Worm (Caenorhabditis elegans) whole organism, late embryonic: ENCODE results near the gene F08C6.5.

Experiments
- F13H6.1 ChIP-seq: sonication (generic microtip); optimal IDR thresholded peaks from 2 replicates; lab custom pipeline; 2016; ENCODE audit warnings: missing genetic modification characterization, missing compliant biosample characterization
- K02D7.2 ChIP-seq: sonication (generic microtip); optimal IDR thresholded peaks from 2 replicates; lab custom pipeline; 2017; ENCODE audit warnings: mild to moderate bottlenecking, missing genetic modification characterization, missing compliant biosample characterization
- K09A11.1 ChIP-seq: sonication (generic microtip); optimal IDR thresholded peaks from 2 replicates; lab custom pipeline; 2017; ENCODE audit warnings: antibody characterized with exemption, mild to moderate bottlenecking, missing genetic modification characterization, missing compliant biosample characterization; ENCODE audit not compliant: insufficient read depth
- Y22D7AL.16 ChIP-seq: sonication (generic microtip); optimal IDR thresholded peaks from 2 replicates; lab custom pipeline; 2016; ENCODE audit warnings: missing genetic modification characterization, missing compliant biosample characterization
- ahr-1 ChIP-seq: sonication (generic microtip); optimal IDR thresholded peaks from 2 replicates; lab custom pipeline; 2016; ENCODE audit warnings: missing genetic modification characterization, missing compliant biosample characterization
- ama-1 ChIP-seq: fragments of 150-350 bp; optimal IDR thresholded peaks from 2 replicates; lab custom pipeline; 2014
- ceh-14 ChIP-seq: sonication (generic microtip); optimal IDR thresholded peaks from 2 replicates; lab custom pipeline; 2016; ENCODE audit warnings: missing genotype, missing genetic modification characterization, missing compliant biosample characterization
- ceh-18 ChIP-seq: sonication (generic microtip); optimal IDR thresholded peaks from 2 replicates; lab custom pipeline; 2016; ENCODE audit warnings: missing genetic modification characterization, missing compliant biosample characterization
- ceh-19 ChIP-seq: fragments of 200-800 bp; sonication (Bioruptor generic); optimal IDR thresholded peaks from 2 replicates; lab custom pipeline; 2018; ENCODE audit warnings: mild to moderate bottlenecking, missing genetic modification characterization, missing compliant biosample characterization
- ceh-22 ChIP-seq: sonication (generic microtip); optimal IDR thresholded peaks from 2 replicates; lab custom pipeline; 2017; ENCODE audit warnings: missing biosample characterization, missing genetic modification characterization
- ceh-31 ChIP-seq: sonication (generic microtip); optimal IDR thresholded peaks from 2 replicates; lab custom pipeline; 2016; ENCODE audit warnings: missing genetic modification characterization, missing compliant biosample characterization
- ceh-34 ChIP-seq: sonication (generic microtip); optimal IDR thresholded peaks from 2 replicates; lab custom pipeline; 2016; ENCODE audit warnings: mild to moderate bottlenecking, missing genetic modification characterization, missing compliant biosample characterization
- ceh-48 ChIP-seq: sonication (generic microtip); optimal IDR thresholded peaks from 2 replicates; lab custom pipeline; 2016; ENCODE audit warnings: missing genetic modification characterization, inconsistent platforms, missing compliant biosample characterization
- ceh-6 ChIP-seq: fragments of 200-800 bp; sonication (Bioruptor generic); optimal IDR thresholded peaks from 2 replicates; lab custom pipeline; 2018; ENCODE audit warnings: mild to moderate bottlenecking, missing genetic modification characterization, missing compliant biosample characterization
- ceh-9 ChIP-seq: sonication (generic microtip); optimal IDR thresholded peaks from 2 replicates; lab custom pipeline; 2016; ENCODE audit warnings: mild to moderate bottlenecking, missing genetic modification characterization, inconsistent platforms, missing compliant biosample characterization
- che-1 ChIP-seq: sonication (generic microtip); optimal IDR thresholded peaks from 2 replicates; lab custom pipeline; 2016; ENCODE audit warnings: mild to moderate bottlenecking, missing genetic modification characterization, missing compliant biosample characterization
- elt-2 ChIP-seq: sonication (generic microtip); optimal IDR thresholded peaks from 2 replicates; lab custom pipeline; 2016; ENCODE audit warnings: missing genetic modification reagents, missing genetic modification characterization, missing compliant biosample characterization
- elt-4 ChIP-seq: sonication (generic microtip); optimal IDR thresholded peaks from 2 replicates; lab custom pipeline; 2016; ENCODE audit warnings: missing genetic modification characterization, missing compliant biosample characterization
- eyg-1 ChIP-seq: sonication (generic microtip); optimal IDR thresholded peaks from 2 replicates; lab custom pipeline; 2016; ENCODE audit warnings: missing genotype, missing genetic modification characterization, missing compliant biosample characterization
- fkh-10 ChIP-seq: fragments of 150-350 bp; optimal IDR thresholded peaks from 2 replicates; lab custom pipeline; 2014; ENCODE audit warnings: missing biosample characterization, missing genetic modification reagents, missing genetic modification characterization
- hlh-13 ChIP-seq: fragments of 200-800 bp; sonication (Bioruptor generic); optimal IDR thresholded peaks from 2 replicates; lab custom pipeline; 2018; ENCODE audit warnings: mild to moderate bottlenecking, missing genetic modification characterization, missing compliant biosample characterization
- hlh-15 ChIP-seq: sonication (generic microtip); optimal IDR thresholded peaks from 2 replicates; lab custom pipeline; 2016; ENCODE audit warnings: missing genetic modification characterization, missing compliant biosample characterization
- hlh-30 ChIP-seq: sonication (generic microtip); optimal IDR thresholded peaks from 2 replicates; lab custom pipeline; 2017; ENCODE audit warnings: antibody characterized with exemption, missing genetic modification characterization, missing compliant biosample characterization; ENCODE audit not compliant: insufficient read depth
- lim-6 ChIP-seq: sonication (generic microtip); optimal IDR thresholded peaks from 2 replicates; lab custom pipeline; 2016; ENCODE audit warnings: missing genetic modification characterization, missing compliant biosample characterization
- lin-11 ChIP-seq: fragments of 200-800 bp; sonication (Bioruptor generic); optimal IDR thresholded peaks from 2 replicates; lab custom pipeline; 2018; ENCODE audit warnings: mild to moderate bottlenecking, missing genetic modification characterization, missing compliant biosample characterization
- nfya-1 ChIP-seq: sonication (generic microtip); optimal IDR thresholded peaks from 2 replicates; lab custom pipeline; 2017; ENCODE audit warnings: missing genetic modification characterization, mild to moderate bottlenecking, missing compliant biosample characterization, antibody characterized with exemption, moderate library complexity
- npax-4 ChIP-seq: sonication (generic microtip); optimal IDR thresholded peaks from 2 replicates; lab custom pipeline; 2016; ENCODE audit warnings: missing genetic modification characterization, missing compliant biosample characterization
- pag-3 ChIP-seq: sonication (generic microtip); optimal IDR thresholded peaks from 2 replicates; lab custom pipeline; 2016; ENCODE audit warnings: missing compliant biosample characterization, missing genetic modification characterization, borderline replicate concordance
- pat-9 ChIP-seq: fragments of 200-800 bp; sonication (Bioruptor generic); optimal IDR thresholded peaks from 2 replicates; lab custom pipeline; 2018; ENCODE audit warnings: mild to moderate bottlenecking, missing genetic modification characterization, moderate library complexity, missing compliant biosample characterization
- pha-4 ChIP-seq: fragments of 150-350 bp; optimal IDR thresholded peaks from 2 replicates; lab custom pipeline; 2018; ENCODE audit warnings: missing biosample characterization, missing genetic modification reagents, missing genetic modification characterization
- pqm-1 ChIP-seq: sonication (generic microtip); optimal IDR thresholded peaks from 2 replicates; lab custom pipeline; 2016; ENCODE audit warnings: missing genetic modification characterization, missing compliant biosample characterization
- pros-1 ChIP-seq: fragments of 150-350 bp; optimal IDR thresholded peaks from 2 replicates; lab custom pipeline; 2014; ENCODE audit warnings: missing biosample characterization, missing genetic modification reagents, missing genetic modification characterization
- ref-2 ChIP-seq: sonication (generic microtip); optimal IDR thresholded peaks from 2 replicates; lab custom pipeline; 2016; ENCODE audit warnings: missing genetic modification characterization, missing compliant biosample characterization
- rnt-1 ChIP-seq: sonication (generic microtip); optimal IDR thresholded peaks from 2 replicates; lab custom pipeline; 2016; ENCODE audit warnings: missing genetic modification characterization, missing compliant biosample characterization
- sdc-2 ChIP-seq: sonication (generic microtip); optimal IDR thresholded peaks from 2 replicates; lab custom pipeline; 2016; ENCODE audit warnings: missing genotype, missing genetic modification characterization, missing compliant biosample characterization
- tbx-2 ChIP-seq: sonication (generic microtip); optimal IDR thresholded peaks from 2 replicates; lab custom pipeline; 2016; ENCODE audit warnings: missing genetic modification characterization, missing compliant biosample characterization
- tbx-7 ChIP-seq: sonication (generic microtip); optimal IDR thresholded peaks from 2 replicates; lab custom pipeline; 2016; ENCODE audit warnings: missing genotype, missing genetic modification characterization, missing compliant biosample characterization
- unc-3 ChIP-seq, 2 experiments: fragments of 200-800 bp in 1 of 2; sonication (Bioruptor generic) in 1 of 2; sonication (generic microtip) in 1 of 2; conservative IDR thresholded peaks in 1 of 2; optimal IDR thresholded peaks in 1 of 2; 2 replicates each; pipeline versions ENCODE4 v1.3.6 to Lab custom; 2016 to 2022; ENCODE audit warnings: missing compliant biosample characterization in 2 of 2, missing genetic modification characterization in 2 of 2, missing genetic modification reagents in 1 of 2
- unc-42 ChIP-seq: sonication (generic microtip); optimal IDR thresholded peaks from 2 replicates; lab custom pipeline; 2016; ENCODE audit warnings: missing genotype, missing genetic modification characterization, missing compliant biosample characterization
- unc-55 ChIP-seq: sonication (generic microtip); optimal IDR thresholded peaks from 2 replicates; lab custom pipeline; 2017; ENCODE audit warnings: missing biosample characterization, missing genetic modification reagents, missing genetic modification characterization
- unc-86 ChIP-seq: sonication (generic microtip); optimal IDR thresholded peaks from 2 replicates; lab custom pipeline; 2016; ENCODE audit warnings: missing genetic modification characterization, missing compliant biosample characterization
- ztf-16 ChIP-seq: sonication (generic microtip); optimal IDR thresholded peaks from 2 replicates; lab custom pipeline; 2017; ENCODE audit warnings: missing genetic modification characterization, missing compliant biosample characterization

F08C6.5 gene

ce11 chrX:7558928-7559455 lies at the start of gene F08C6.5, which contains the start of gene PDB1.1:
TSS of gene F08C6.5 (plus strand) at chrX:7559405.
TSS of gene PDB1.1 (minus strand) at chrX:7559085.
- no peak for TF ChIP-seq pat-9
- TF ChIP-seq elt-2 (tag; lab: Kevin White, UChicago), result peak; percentile 33

ce11 chrX:7512714-7513113 lies 46.5 kb upstream of the F08C6.5 start:
- TF ChIP-seq elt-2 (tag; lab: Kevin White, UChicago) (no peak), F13H6.1 (tag; lab: Kevin White, UChicago) (no peak)
- TF ChIP-seq, all 69 proteins: peak for 0

ce11 chrX:7519569-7519968 lies 39.6 kb upstream of the F08C6.5 start, which contains the start of gene chts-1:
TSS of gene chts-1 (minus strand) at chrX:7519669.
- TF ChIP-seq elt-4 (tag; lab: Kevin White, UChicago) (no peak), unc-3 (GFP tag; conservative IDR thresholded peaks at IDR 0.05; lab: Robert Waterston, UW) (no peak), unc-3 (tag; optimal IDR thresholded peaks at IDR 0.05; lab: Kevin White, UChicago) (no peak), ceh-9 (tag; lab: Kevin White, UChicago) (no peak), ceh-18 (no peak), hlh-13 (GFP tag; lab: Kevin White, UChicago) (no peak), unc-42 (no peak), pqm-1 (tag; lab: Kevin White, UChicago) (no peak), ceh-6 (no peak), elt-2 (tag; lab: Kevin White, UChicago) (no peak), pros-1 (tag; lab: Kevin White, UChicago) (no peak), unc-86 (tag; lab: Kevin White, UChicago) (no peak), ceh-22 (no peak), pha-4 (tag; lab: Kevin White, UChicago) (no peak)

- TF ChIP-seq hlh-30 (tag; lab: Kevin White, UChicago), result no peak
- TF ChIP-seq lim-6, result no peak
- TF ChIP-seq ceh-48, result no peak
- no peak for TF ChIP-seq fkh-10
- peak; percentile 4 for TF ChIP-seq tbx-2
- TF ChIP-seq ahr-1 (tag; lab: Kevin White, UChicago), result no peak
- TF ChIP-seq sdc-2 (tag; lab: Kevin White, UChicago), result no peak
- TF ChIP-seq ceh-18, result no peak
- peak; percentile 9 for TF ChIP-seq unc-55 (GFP tag; lab: Kevin White, UChicago)
These were observed 36.6 kb upstream of the F08C6.5 start for ce11 chrX:7522595-7522994.

- TF ChIP-seq K02D7.2 (no peak), ceh-31 (no peak), lin-11 (tag; lab: Kevin White, UChicago) (no peak), unc-55 (GFP tag; lab: Kevin White, UChicago) (peak; percentile 22), che-1 (tag; lab: Kevin White, UChicago) (no peak), eyg-1 (no peak), ceh-19 (GFP tag; lab: Kevin White, UChicago) (no peak), tbx-2 (peak; percentile 4), lim-6 (no peak), nfya-1 (peak; percentile 8), ceh-6 (no peak), npax-4 (tag; lab: Kevin White, UChicago) (no peak), ceh-34 (peak; percentile 34), ceh-14 (tag; lab: Kevin White, UChicago) (no peak), pag-3 (no peak), elt-4 (tag; lab: Kevin White, UChicago) (no peak), K09A11.1 (tag; lab: Kevin White, UChicago) (no peak), pha-4 (tag; lab: Kevin White, UChicago) (no peak), tbx-7 (no peak), rnt-1 (tag; lab: Kevin White, UChicago) (peak; percentile 68), ceh-18 (peak; percentile 80), ref-2 (tag; lab: Kevin White, UChicago) (no peak), pqm-1 (tag; lab: Kevin White, UChicago) (no peak), ama-1 (no peak), ztf-16 (tag; lab: Kevin White, UChicago) (no peak), unc-86 (tag; lab: Kevin White, UChicago) (no peak), Y22D7AL.16 (tag; lab: Kevin White, UChicago) (no peak), unc-42 (no peak), hlh-15 (no peak)
These were observed 35.4 kb upstream of the F08C6.5 start for ce11 chrX:7523799-7524198.
